Fruit fly (Drosophila melanogaster) whole organism, embryonic: ENCODE results near the gene CG8460.

ENCODE experiments used
- Adf1 ChIP-seq: fragments of 200-800 bp; sonication (Bioruptor generic); IDR thresholded peaks from 2 replicates; pipeline ENCODE4 v1.3.6; 2022; ENCODE audit warnings: missing biosample characterization, missing genetic modification characterization
- B-H2 ChIP-seq: fragments of 200-800 bp; sonication (Bioruptor generic); optimal IDR thresholded peaks from 2 replicates; lab custom pipeline; 2018; ENCODE audit warnings: missing biosample characterization, mild to moderate bottlenecking, missing genetic modification characterization
- CG10321 ChIP-seq: fragments of 200-800 bp; sonication (Bioruptor generic); IDR thresholded peaks from 2 replicates; pipeline ENCODE4 v1.3.6; 2022; ENCODE audit warnings: missing biosample characterization, missing genetic modification characterization
- CG10565 ChIP-seq: fragments of 200-800 bp; sonication (Bioruptor generic); optimal IDR thresholded peaks from 3 replicates; lab custom pipeline; 2016; ENCODE audit warnings: missing biosample characterization, mild to moderate bottlenecking, missing genetic modification characterization
- CG11504 ChIP-seq: fragments of 200-800 bp; sonication (Bioruptor generic); optimal IDR thresholded peaks from 3 replicates; lab custom pipeline; 2019; ENCODE audit warnings: missing biosample characterization, mild to moderate bottlenecking, missing genetic modification characterization, moderate library complexity
- CG12236 ChIP-seq: fragments of 200-800 bp; sonication (Bioruptor generic); optimal IDR thresholded peaks from 2 replicates; lab custom pipeline; 2016; ENCODE audit warnings: missing biosample characterization, missing genetic modification characterization
- CG2202 ChIP-seq: fragments of 200-800 bp; sonication (Bioruptor generic); optimal IDR thresholded peaks from 2 replicates; lab custom pipeline; 2018; ENCODE audit warnings: missing biosample characterization, mild to moderate bottlenecking, missing genetic modification characterization
- CG31365 ChIP-seq: fragments of 200-800 bp; sonication (Bioruptor generic); optimal IDR thresholded peaks from 2 replicates; lab custom pipeline; 2018; ENCODE audit warnings: missing biosample characterization, mild to moderate bottlenecking, missing genetic modification characterization
- CG34224 ChIP-seq: fragments of 200-800 bp; sonication (Bioruptor generic); IDR thresholded peaks from 3 replicates; pipeline ENCODE4 v1.3.6; 2022; ENCODE audit warnings: missing biosample characterization, missing genetic modification characterization; ENCODE audit not compliant: partially characterized antibody
- CG42726 ChIP-seq: fragments of 200-800 bp; sonication (Bioruptor generic); IDR thresholded peaks from 2 replicates; pipeline ENCODE4 v1.3.6; 2022; ENCODE audit warnings: missing biosample characterization, missing genetic modification characterization; ENCODE audit not compliant: partially characterized antibody
- CG4404 ChIP-seq: fragments of 200-800 bp; sonication (Bioruptor generic); IDR thresholded peaks from 2 replicates; pipeline ENCODE4 v1.3.6; 2022; ENCODE audit warnings: missing biosample characterization, missing genetic modification characterization
- CG7963 ChIP-seq: fragments of 200-800 bp; sonication (Bioruptor generic); IDR thresholded peaks from 3 replicates; pipeline ENCODE4 v1.3.6; 2022; ENCODE audit warnings: missing biosample characterization, missing genetic modification characterization; ENCODE audit not compliant: partially characterized antibody
- D19A ChIP-seq: fragments of 200-800 bp; optimal IDR thresholded peaks from 3 replicates; lab custom pipeline; 2019; ENCODE audit warnings: missing biosample characterization, mild to moderate bottlenecking, missing genetic modification characterization, moderate library complexity
- Dip2 ChIP-seq: fragments of 200-800 bp; sonication (Bioruptor generic); IDR thresholded peaks from 2 replicates; pipeline ENCODE4 v1.3.6; 2022; ENCODE audit warnings: missing biosample characterization, missing genetic modification characterization
- Dip3 ChIP-seq: fragments of 200-800 bp; sonication (Bioruptor generic); optimal IDR thresholded peaks from 3 replicates; lab custom pipeline; 2016; ENCODE audit warnings: missing biosample characterization, missing genetic modification characterization
- Dll ChIP-seq: fragments of 200-800 bp; sonication (Bioruptor generic); IDR thresholded peaks from 4 replicates; pipeline ENCODE4 v1.3.6; 2022; ENCODE audit warnings: missing biosample characterization, missing genetic modification characterization; ENCODE audit not compliant: partially characterized antibody
- Fer1 ChIP-seq: fragments of 200-800 bp; sonication (Bioruptor generic); optimal IDR thresholded peaks from 2 replicates; lab custom pipeline; 2017; ENCODE audit warnings: missing biosample characterization, mild to moderate bottlenecking, missing genetic modification characterization
- H15 ChIP-seq: fragments of 200-800 bp; sonication (Bioruptor generic); IDR thresholded peaks from 3 replicates; pipeline ENCODE4 v1.3.6; 2022; ENCODE audit warnings: missing biosample characterization, missing genetic modification characterization
- HHEX ChIP-seq: fragments of 200-800 bp; sonication (Bioruptor generic); optimal IDR thresholded peaks from 3 replicates; lab custom pipeline; 2017; ENCODE audit warnings: missing biosample characterization, mild to moderate bottlenecking, missing genetic modification characterization, missing genetic modification reagents
- Myb ChIP-seq: fragments of 200-800 bp; sonication (Bioruptor generic); optimal IDR thresholded peaks from 2 replicates; lab custom pipeline; 2016; ENCODE audit warnings: missing biosample characterization, missing genetic modification characterization
- Oaz ChIP-seq: fragments of 200-800 bp; sonication (Bioruptor generic); IDR thresholded peaks from 2 replicates; pipeline ENCODE4 v1.3.6; 2022; ENCODE audit warnings: missing biosample characterization, missing genetic modification characterization
- PHDP ChIP-seq: fragments of 200-800 bp; sonication (Bioruptor generic); optimal IDR thresholded peaks from 3 replicates; lab custom pipeline; 2018; ENCODE audit warnings: missing biosample characterization, mild to moderate bottlenecking, missing genetic modification characterization, moderate library complexity
- Poxn ChIP-seq: fragments of 200-800 bp; sonication (Bioruptor generic); IDR thresholded peaks from 2 replicates; pipeline ENCODE4 v1.3.6; 2022; ENCODE audit warnings: missing biosample characterization, missing genetic modification characterization
- Ssrp ChIP-seq: fragments of 200-800 bp; sonication (Bioruptor generic); optimal IDR thresholded peaks from 2 replicates; lab custom pipeline; 2018; ENCODE audit warnings: missing biosample characterization, mild to moderate bottlenecking, missing genetic modification characterization, moderate library complexity
- Stat92E ChIP-seq, 3 experiments: fragments of >200 bp in 2 of 3; fragments of 200-800 bp in 1 of 3; sonication (Bioruptor generic) in 1 of 3; optimal IDR thresholded peaks; 2 replicates each; lab custom pipeline; 2017 to 2019; ENCODE audit warnings: missing biosample characterization in 3 of 3, missing genetic modification characterization in 3 of 3, mild to moderate bottlenecking in 1 of 3, moderate library complexity in 1 of 3
- Xrp1 ChIP-seq: fragments of 200-800 bp; sonication (Bioruptor generic); IDR thresholded peaks from 2 replicates; pipeline ENCODE4 v1.3.6; 2022; ENCODE audit warnings: missing biosample characterization, missing genetic modification characterization
- ap ChIP-seq: fragments of 200-800 bp; sonication (Bioruptor generic); IDR thresholded peaks from 2 replicates; pipeline ENCODE4 v1.3.6; 2022; ENCODE audit warnings: missing biosample characterization, missing genetic modification characterization
- ash1 ChIP-seq: fragments of 200-800 bp; sonication (Bioruptor generic); optimal IDR thresholded peaks from 2 replicates; lab custom pipeline; 2018; ENCODE audit warnings: missing biosample characterization, mild to moderate bottlenecking, missing genetic modification characterization
- bab2 ChIP-seq: fragments of 200-800 bp; sonication (Bioruptor generic); optimal IDR thresholded peaks from 2 replicates; lab custom pipeline; 2016; ENCODE audit warnings: missing biosample characterization, missing genetic modification characterization
- cad ChIP-seq: fragments of >200 bp; optimal IDR thresholded peaks from 2 replicates; lab custom pipeline; 2017; ENCODE audit warnings: missing biosample characterization, missing genetic modification characterization
- crp ChIP-seq, 2 experiments: fragments of 200-800 bp; sonication (Bioruptor generic); optimal IDR thresholded peaks; 2 replicates in 1 of 2; 3 replicates in 1 of 2; lab custom pipeline; 2017; ENCODE audit warnings: missing biosample characterization in 2 of 2, missing genetic modification characterization in 2 of 2, mild to moderate bottlenecking in 1 of 2, moderate library complexity in 1 of 2
- da ChIP-seq: fragments of 200-800 bp; sonication (Bioruptor generic); optimal IDR thresholded peaks from 2 replicates; lab custom pipeline; 2016; ENCODE audit warnings: missing biosample characterization, missing genetic modification characterization
- disco-r ChIP-seq: fragments of 200-800 bp; sonication (Bioruptor generic); optimal IDR thresholded peaks from 2 replicates; lab custom pipeline; 2016; ENCODE audit warnings: missing biosample characterization, missing genetic modification characterization
- exex ChIP-seq: fragments of 200-800 bp; sonication (Bioruptor generic); optimal IDR thresholded peaks from 4 replicates; lab custom pipeline; 2018; ENCODE audit warnings: missing biosample characterization, mild to moderate bottlenecking, missing genetic modification characterization, moderate library complexity
- gro ChIP-seq: fragments of 200-800 bp; sonication (Bioruptor generic); optimal IDR thresholded peaks from 2 replicates; lab custom pipeline; 2016; ENCODE audit warnings: missing biosample characterization, missing genetic modification characterization
- her ChIP-seq: fragments of 200-800 bp; sonication (Bioruptor generic); optimal IDR thresholded peaks from 2 replicates; lab custom pipeline; 2016; ENCODE audit warnings: missing biosample characterization, missing genetic modification characterization
- lab ChIP-seq: fragments of 200-800 bp; sonication (Bioruptor generic); optimal IDR thresholded peaks from 3 replicates; lab custom pipeline; 2017; ENCODE audit warnings: missing biosample characterization, missing genetic modification characterization, mild to moderate bottlenecking, moderate library complexity, missing genetic modification reagents
- lmd ChIP-seq: fragments of 200-800 bp; sonication (Bioruptor generic); IDR thresholded peaks from 2 replicates; pipeline ENCODE4 v1.3.6; 2022; ENCODE audit warnings: missing biosample characterization, missing genetic modification characterization
- mld ChIP-seq: fragments of 200-800 bp; sonication (Bioruptor generic); IDR thresholded peaks from 3 replicates; pipeline ENCODE4 v1.3.6; 2022; ENCODE audit warnings: missing biosample characterization, missing genetic modification characterization; ENCODE audit not compliant: partially characterized antibody
- nmo ChIP-seq: fragments of 200-800 bp; sonication (Bioruptor generic); optimal IDR thresholded peaks from 2 replicates; lab custom pipeline; 2018; ENCODE audit warnings: missing biosample characterization, mild to moderate bottlenecking, missing genetic modification characterization, moderate library complexity
- odd ChIP-seq: fragments of 200-800 bp; sonication (Bioruptor generic); optimal IDR thresholded peaks from 2 replicates; lab custom pipeline; 2017; ENCODE audit warnings: missing biosample characterization, mild to moderate bottlenecking, missing genetic modification characterization
- pum ChIP-seq: fragments of 200-800 bp; sonication (Bioruptor generic); optimal IDR thresholded peaks from 2 replicates; lab custom pipeline; 2016; ENCODE audit warnings: missing biosample characterization, missing genetic modification characterization
- ranshi ChIP-seq: fragments of 200-800 bp; sonication (Bioruptor generic); IDR thresholded peaks from 2 replicates; pipeline ENCODE4 v1.3.6; 2022; ENCODE audit warnings: missing biosample characterization, missing genetic modification characterization
- sisA ChIP-seq: fragments of 200-800 bp; sonication (Bioruptor generic); IDR thresholded peaks from 2 replicates; pipeline ENCODE4 v1.3.6; 2022; ENCODE audit warnings: missing biosample characterization, missing genetic modification characterization
- slbo ChIP-seq: fragments of 200-800 bp; sonication (Bioruptor generic); IDR thresholded peaks from 2 replicates; pipeline ENCODE4 v1.3.6; 2022; ENCODE audit warnings: missing biosample characterization, missing genetic modification characterization
- sna ChIP-seq: fragments of 200-800 bp; sonication (Bioruptor generic); IDR thresholded peaks from 2 replicates; pipeline ENCODE4 v1.3.6; 2022; ENCODE audit warnings: missing biosample characterization, missing genetic modification characterization; ENCODE audit not compliant: partially characterized antibody
- sob ChIP-seq: fragments of 200-800 bp; sonication (Bioruptor generic); IDR thresholded peaks from 2 replicates; pipeline ENCODE4 v1.3.6; 2022; ENCODE audit warnings: missing biosample characterization, missing genetic modification characterization
- tll ChIP-seq, 2 experiments: fragments of 200-800 bp in 1 of 2; fragments of >200 bp in 1 of 2; sonication (Bioruptor generic) in 1 of 2; optimal IDR thresholded peaks; 2 replicates each; lab custom pipeline; 2017 to 2019; ENCODE audit warnings: missing biosample characterization in 2 of 2, missing genetic modification characterization in 2 of 2, mild to moderate bottlenecking in 1 of 2, moderate library complexity in 1 of 2

CG8460 gene

DNA sequence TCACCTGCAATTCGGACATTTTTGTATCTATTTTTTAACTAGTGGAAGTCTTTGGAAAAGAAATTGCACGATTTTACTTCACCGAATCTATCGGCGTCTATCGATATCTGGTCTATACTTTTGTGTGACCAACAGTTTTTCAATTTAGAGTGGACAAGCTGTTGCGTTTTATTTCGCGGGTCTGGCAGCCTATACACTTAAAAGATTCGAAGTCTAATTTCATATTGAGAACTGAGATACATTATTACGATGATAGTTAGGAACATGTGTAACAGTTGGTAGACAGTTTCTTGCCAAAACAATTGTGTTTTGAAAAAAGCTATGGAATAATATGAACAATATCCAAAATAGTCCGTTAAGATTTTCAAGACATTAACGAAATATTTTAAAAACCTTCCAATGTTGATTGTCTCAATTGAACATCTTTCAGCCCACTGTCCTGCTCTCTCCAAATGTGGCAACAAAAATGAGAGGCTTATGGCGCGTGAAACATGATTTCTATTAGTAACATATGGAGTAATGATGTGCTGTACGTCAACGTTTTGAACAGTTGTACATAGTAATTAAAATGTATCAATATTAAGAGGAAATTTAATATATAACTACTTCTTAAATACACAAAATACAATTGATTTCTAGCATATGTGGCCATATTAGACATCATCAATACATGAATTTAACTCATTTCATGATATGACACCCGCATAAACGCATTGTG is 34.5 kb upstream of the CG8460 start, which contains the start of gene Acbp1 (continued):
- TF ChIP-seq lab (GFP tag; lab: Kevin White, UChicago) (peak; percentile 99), Stat92E (GFP tag; optimal IDR thresholded peaks at IDR 0.05; lab: Kevin White, UChicago) (peak in 1 of 3 experiments; percentile 97), ap (GFP tag; lab: Robert Waterston, UW) (peak; percentile 78), Ssrp (peak; percentile 93), CG11504 (peak; percentile 96), HHEX (peak; percentile 98), D19A (tag; lab: Kevin White, UChicago) (peak; percentile 97), CG10565 (GFP tag; lab: Kevin White, UChicago) (peak; percentile 81), tll (GFP tag; optimal IDR thresholded peaks at IDR 0.05; lab: Kevin White, UChicago) (no peak), Xrp1 (GFP tag; lab: Robert Waterston, UW) (peak; percentile 93), H15 (peak; percentile 88), da (GFP tag; lab: Kevin White, UChicago) (peak; percentile 81), CG4404 (GFP tag; lab: Robert Waterston, UW) (peak; percentile 80), her (GFP tag; lab: Kevin White, UChicago) (peak; percentile 95), Myb (peak; percentile 88), Poxn (GFP tag; lab: Robert Waterston, UW) (peak; percentile 81), mld (peak; percentile 81; the same call in 2 of the 3 replicates), ranshi (peak; percentile 86), Oaz (peak; percentile 76), sob (GFP tag; lab: Robert Waterston, UW) (peak; percentile 94), Adf1 (GFP tag; lab: Robert Waterston, UW) (peak; percentile 75), disco-r (GFP tag; lab: Kevin White, UChicago) (peak; percentile 82), CG12236 (peak; percentile 89), Fer1 (peak; percentile 99), gro (GFP tag; lab: Kevin White, UChicago) (peak; percentile 94), sisA (GFP tag; lab: Robert Waterston, UW) (peak; percentile 90), CG31365 (tag; lab: Kevin White, UChicago) (peak; percentile 93), lmd (GFP tag; lab: Robert Waterston, UW) (peak; percentile 93), pum (GFP tag; lab: Kevin White, UChicago) (peak; percentile 96), CG7963 (GFP tag; lab: Robert Waterston, UW) (peak; percentile 68; the same call in 2 of the 3 replicates), nmo (GFP tag; lab: Kevin White, UChicago) (peak; percentile 96), B-H2 (GFP tag; lab: Kevin White, UChicago) (peak; percentile 97), Dip3 (GFP tag; lab: Kevin White, UChicago) (peak; percentile 95), sna (GFP tag; lab: Robert Waterston, UW) (peak; percentile 80), exex (tag; lab: Kevin White, UChicago) (peak; percentile 92), PHDP (tag; lab: Kevin White, UChicago) (peak; percentile 99), crp (GFP tag; optimal IDR thresholded peaks at IDR 0.05; lab: Kevin White, UChicago) (peak in 1 of 2 experiments; percentile 68), CG10321 (GFP tag; lab: Robert Waterston, UW) (peak; percentile 67), bab2 (peak; percentile 93), ash1 (GFP tag; lab: Kevin White, UChicago) (peak; percentile 40), Dip2 (GFP tag; lab: Robert Waterston, UW) (no peak), CG42726 (GFP tag; lab: Robert Waterston, UW) (peak; percentile 74), CG2202 (peak; percentile 98), slbo (GFP tag; lab: Robert Waterston, UW) (peak; percentile 94), cad (no peak), odd (GFP tag; lab: Kevin White, UChicago) (peak; percentile 99), Dll (GFP tag; lab: Robert Waterston, UW) (peak; percentile 86), CG34224 (peak; percentile 83; the same call in 2 of the 3 replicates)
